Worm (Caenorhabditis elegans) whole organism, midembryonic: ENCODE measurements around the gene sri-42.

Experiments used
- cog-1 ChIP-seq: sonication (generic microtip); optimal IDR thresholded peaks from 2 replicates; lab custom pipeline; 2016; ENCODE audit warnings: missing genetic modification characterization, missing compliant biosample characterization
- ztf-23 ChIP-seq: fragments of 200-800 bp; sonication (Bioruptor generic); IDR thresholded peaks from 2 replicates; pipeline ENCODE4 v1.3.6; 2022; ENCODE audit warnings: missing genetic modification reagents, missing genetic modification characterization, missing compliant biosample characterization

DNA sequence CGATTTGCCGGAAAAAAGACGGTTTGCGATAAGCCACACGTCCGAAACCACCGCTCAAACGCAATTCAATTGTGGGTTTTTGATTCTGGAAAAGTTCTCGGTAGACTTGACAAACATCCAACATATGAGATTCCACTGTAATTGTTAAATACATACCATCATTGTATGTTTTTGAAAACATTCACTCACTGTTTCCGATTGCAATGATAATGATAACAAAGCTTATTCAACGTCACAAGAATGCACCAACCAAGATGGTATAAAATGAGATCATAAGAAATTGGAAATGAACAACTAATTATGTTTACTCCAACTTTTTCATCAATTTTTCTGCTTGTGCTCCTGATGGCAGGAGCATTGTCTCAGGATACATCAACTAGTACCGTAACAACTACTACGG is 37.0 kb downstream of the sri-42 start, which contains the start of gene clec-122:
- TF ChIP-seq cog-1 (tag; lab: Kevin White, UChicago), result no peak
- TF ChIP-seq ztf-23, result no peak
